Worm (Caenorhabditis elegans): Measurements from ENCODE around the gene ZK154.5.

Gene ZK154.5

ce11 chrX:7750084-7750483 lies 37.7 kb downstream of the ZK154.5 start:
- no peak for TF ChIP-seq ceh-91 (GFP tag; IDR thresholded peaks at IDR 0.05)
- TF ChIP-seq zfh-2 (GFP tag; conservative IDR thresholded peaks at IDR 0.05): no peak
- TF ChIP-seq F22D6.2 (tag; optimal IDR thresholded peaks at IDR 0.05): no peak
- no peak for TF ChIP-seq ZK185.1 (tag; optimal IDR thresholded peaks at IDR 0.05; ENCODE audit: poor library complexity, severe bottlenecking)
- TF ChIP-seq K12H6.12 (tag; optimal IDR thresholded peaks at IDR 0.05): no peak
- no peak for TF ChIP-seq athp-1 (tag; optimal IDR thresholded peaks at IDR 0.05)
- TF ChIP-seq rcor-1 (GFP tag; IDR thresholded peaks at IDR 0.05): no peak
- TF ChIP-seq F52B5.7 (tag; optimal IDR thresholded peaks at IDR 0.05): no peak
- no peak for TF ChIP-seq rec-8 (tag; optimal IDR thresholded peaks at IDR 0.05)
- no peak for TF ChIP-seq hlh-12 (tag; optimal IDR thresholded peaks at IDR 0.05)
- no peak for TF ChIP-seq madf-10 (tag; optimal IDR thresholded peaks at IDR 0.05)

DNA sequence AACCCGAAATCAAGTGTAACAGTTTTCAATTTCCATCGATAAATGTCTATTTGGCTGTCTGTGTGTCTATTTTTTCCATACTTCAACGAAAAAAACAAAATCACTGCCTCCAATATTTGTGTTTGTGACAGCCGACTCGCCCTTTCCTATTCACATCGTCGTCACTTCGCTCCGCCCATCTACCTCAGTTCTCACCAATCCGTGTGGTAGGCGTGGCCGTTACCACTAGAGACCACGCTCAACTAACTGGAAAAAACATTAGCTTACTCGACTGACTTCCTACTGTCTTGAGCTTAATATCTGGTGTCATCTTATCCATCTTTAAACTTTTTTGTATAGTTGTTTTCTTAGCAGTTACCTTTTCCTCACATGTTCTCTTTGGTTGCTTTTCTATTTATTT lies 42.3 kb downstream of the ZK154.5 start:
- TF ChIP-seq F23B12.7 (tag; optimal IDR thresholded peaks at IDR 0.05; ENCODE audit: insufficient read depth) (no peak), athp-1 (tag; optimal IDR thresholded peaks at IDR 0.05) (no peak), bed-1 (GFP tag; IDR thresholded peaks at IDR 0.05) (no peak), nfya-2 (GFP tag; IDR thresholded peaks at IDR 0.05) (no peak), nhr-120 (GFP tag; IDR thresholded peaks at IDR 0.05) (no peak), ztf-6 (GFP tag; IDR thresholded peaks at IDR 0.05) (no peak), sdz-38 (tag; optimal IDR thresholded peaks at IDR 0.05) (no peak), K12H6.12 (tag; optimal IDR thresholded peaks at IDR 0.05) (no peak), sea-2 (GFP tag; IDR thresholded peaks at IDR 0.05) (no peak), tbx-9 (tag; optimal IDR thresholded peaks at IDR 0.05; ENCODE audit: borderline replicate concordance) (no peak), xnd-1 (tag; optimal IDR thresholded peaks at IDR 0.05) (no peak), chd-7 (tag; optimal IDR thresholded peaks at IDR 0.05) (no peak), ztf-22 (GFP tag; optimal IDR thresholded peaks at IDR 0.05) (no peak), tlf-1 (GFP tag; optimal IDR thresholded peaks at IDR 0.05) (no peak), F55B11.4 (tag; optimal IDR thresholded peaks at IDR 0.05; ENCODE audit: borderline replicate concordance, insufficient read depth) (no peak), hsf-1 (GFP tag; IDR thresholded peaks at IDR 0.05) (no peak), F52B5.7 (tag; optimal IDR thresholded peaks at IDR 0.05) (no peak), dox-1 (GFP tag; IDR thresholded peaks at IDR 0.05) (no peak)

DNA sequence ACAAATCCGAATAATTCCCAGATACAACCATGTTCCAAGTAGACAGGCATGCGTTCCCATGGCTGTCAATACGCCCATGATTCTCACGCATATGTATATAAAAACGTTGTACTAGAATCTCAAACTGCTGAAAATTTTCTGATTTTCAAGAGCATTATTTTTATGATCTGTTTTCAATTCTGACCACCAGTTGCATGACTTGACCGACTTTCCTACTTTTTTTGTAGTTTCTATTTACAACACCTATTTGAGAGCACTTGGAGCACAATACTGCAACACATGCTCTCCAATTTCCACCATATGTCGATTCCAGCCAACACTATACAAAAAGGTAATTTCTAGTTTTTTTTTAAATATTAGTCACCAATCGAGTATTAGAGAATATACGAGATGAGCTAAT lies 43.8 kb downstream of the ZK154.5 start, which contains the start of gene ref-2:
TSS of gene ref-2 (plus strand) at position 301 of the 400 bp plus-strand sequence.
- no peak for TF ChIP-seq ceh-100 (GFP tag; IDR thresholded peaks at IDR 0.05)
- TF ChIP-seq hmg-20 (GFP tag; IDR thresholded peaks at IDR 0.05): no peak
- no peak for TF ChIP-seq ccch-3 (GFP tag; optimal IDR thresholded peaks at IDR 0.05)
- TF ChIP-seq madf-6 (GFP tag; IDR thresholded peaks at IDR 0.05): no peak
- no peak for TF ChIP-seq F49E8.2 (tag; optimal IDR thresholded peaks at IDR 0.05; ENCODE audit: insufficient read depth)
- no peak for TF ChIP-seq hrde-1 (tag; optimal IDR thresholded peaks at IDR 0.05; ENCODE audit: borderline replicate concordance)
- no peak for TF ChIP-seq snpc-1.1 (tag; optimal IDR thresholded peaks at IDR 0.05; ENCODE audit: insufficient read depth)
- TF ChIP-seq egl-44 (GFP tag; IDR thresholded peaks at IDR 0.05): no peak
- TF ChIP-seq D2030.7 (GFP tag; IDR thresholded peaks at IDR 0.05): no peak
- TF ChIP-seq F57C9.4 (tag; optimal IDR thresholded peaks at IDR 0.05): no peak
- TF ChIP-seq mes-4 (tag; optimal IDR thresholded peaks at IDR 0.05): no peak
- TF ChIP-seq somi-1 (GFP tag; optimal IDR thresholded peaks at IDR 0.05): no peak
- TF ChIP-seq lin-54 (GFP tag; optimal IDR thresholded peaks at IDR 0.05): no peak

Data from whole organism, young adult.